Fruit fly (Drosophila melanogaster) whole organism, embryonic: ENCODE measurements around the gene CG2865.

ENCODE experiments used
- Blimp-1 ChIP-seq: fragments of 200-800 bp; sonication (Bioruptor generic); optimal IDR thresholded peaks from 3 replicates; lab custom pipeline; 2018; ENCODE audit warnings: missing biosample characterization, missing genetic modification characterization, mild to moderate bottlenecking, moderate library complexity, missing genetic modification reagents
- CG16813 ChIP-seq: fragments of 200-800 bp; sonication (Bioruptor generic); IDR thresholded peaks from 3 replicates; pipeline ENCODE4 v1.3.6; 2022; ENCODE audit warnings: missing biosample characterization, missing genetic modification characterization; ENCODE audit not compliant: partially characterized antibody
- Hr78 ChIP-seq, 2 experiments: fragments of 200-800 bp in 1 of 2; fragments of >200 bp in 1 of 2; sonication (Bioruptor generic) in 1 of 2; optimal IDR thresholded peaks; 2 replicates each; lab custom pipeline; 2017 to 2019; ENCODE audit warnings: missing biosample characterization in 2 of 2, missing genetic modification characterization in 2 of 2, mild to moderate bottlenecking in 1 of 2, moderate library complexity in 1 of 2
- cwo ChIP-seq: fragments of 200-800 bp; sonication (Bioruptor generic); optimal IDR thresholded peaks from 3 replicates; lab custom pipeline; 2017; ENCODE audit warnings: missing biosample characterization, missing genetic modification characterization, mild to moderate bottlenecking, moderate library complexity, missing genetic modification reagents
- prd ChIP-seq, 3 experiments: fragments of >200 bp in 2 of 3; fragments of 200-800 bp in 1 of 3; sonication (Bioruptor generic) in 1 of 3; optimal IDR thresholded peaks in 2 of 3; IDR thresholded peaks in 1 of 3; 2 replicates in 2 of 3; 3 replicates in 1 of 3; pipeline versions ENCODE4 v1.3.6 to Lab custom; 2017 to 2022; ENCODE audit warnings: missing biosample characterization in 1 of 3, missing genetic modification characterization in 1 of 3

- TF ChIP-seq CG16813 (GFP tag; lab: Robert Waterston, UW): peak; percentile 100
- no peak for TF ChIP-seq prd (optimal IDR thresholded peaks at IDR 0.05; lab: Kevin White, UChicago)
- TF ChIP-seq prd (GFP tag; IDR thresholded peaks at IDR 0.05; lab: Robert Waterston, UW): peak; percentile 65
- TF ChIP-seq Hr78 (GFP tag; optimal IDR thresholded peaks at IDR 0.05; lab: Kevin White, UChicago): no peak
- TF ChIP-seq cwo (GFP tag; lab: Kevin White, UChicago): peak; percentile 18
- TF ChIP-seq Blimp-1 (GFP tag; lab: Kevin White, UChicago): peak; percentile 24
Measured at dm6 chrX:2270557-2270930, 22.7 kb downstream of the CG2865 start, which contains the start of gene CG2924.
